Worm (Caenorhabditis elegans) whole organism, young adult: Measurements from ENCODE around the gene cdc-42.
A peak's percentile ranks its signal among the peaks of the same experiment; 100 is the strongest.

Experiments
- B0019.2 ChIP-seq: fragments of 200-800 bp; sonication (Bioruptor generic); conservative IDR thresholded peaks from 2 replicates; pipeline ENCODE4 v1.3.6; 2022; ENCODE audit warnings: missing genetic modification reagents, missing genetic modification characterization, missing compliant biosample characterization
- B0336.3 ChIP-seq: fragments of 200-800 bp; sonication (Bioruptor generic); IDR thresholded peaks from 2 replicates; pipeline ENCODE4 v1.3.6; 2022; ENCODE audit warnings: missing genetic modification characterization, missing compliant biosample characterization
- F23B12.7 ChIP-seq: sonication (generic microtip); optimal IDR thresholded peaks from 2 replicates; lab custom pipeline; 2017; ENCODE audit warnings: missing genetic modification characterization, mild to moderate bottlenecking, missing compliant biosample characterization, antibody characterized with exemption, moderate library complexity; ENCODE audit not compliant: insufficient read depth
- F37B4.10 ChIP-seq: fragments of 200-800 bp; sonication (Bioruptor generic); IDR thresholded peaks from 2 replicates; pipeline ENCODE4 v1.3.6; 2022; ENCODE audit warnings: missing genetic modification characterization, missing compliant biosample characterization
- F49E8.2 ChIP-seq: sonication (generic microtip); optimal IDR thresholded peaks from 3 replicates; lab custom pipeline; 2017; ENCODE audit warnings: missing genetic modification characterization, mild to moderate bottlenecking, missing compliant biosample characterization, antibody characterized with exemption, moderate library complexity; ENCODE audit not compliant: insufficient read depth
- F57C9.4 ChIP-seq: sonication (generic microtip); optimal IDR thresholded peaks from 2 replicates; lab custom pipeline; 2017; ENCODE audit warnings: mild to moderate bottlenecking, missing genetic modification characterization, missing compliant biosample characterization
- K12H6.12 ChIP-seq: fragments of 200-800 bp; sonication (Bioruptor generic); optimal IDR thresholded peaks from 2 replicates; lab custom pipeline; 2018; ENCODE audit warnings: mild to moderate bottlenecking, missing genetic modification characterization, missing compliant biosample characterization
- T07F8.4 ChIP-seq: sonication (generic microtip); optimal IDR thresholded peaks from 2 replicates; lab custom pipeline; 2016; ENCODE audit warnings: mild to moderate bottlenecking, missing genetic modification characterization, moderate library complexity, missing compliant biosample characterization
- Y53G8AR.9 ChIP-seq: fragments of 200-800 bp; sonication (Bioruptor generic); conservative IDR thresholded peaks from 2 replicates; pipeline ENCODE4 v1.3.6; 2022; ENCODE audit warnings: missing genetic modification reagents, missing genetic modification characterization, missing compliant biosample characterization
- Y56A3A.18 ChIP-seq: fragments of 200-800 bp; sonication (Bioruptor generic); IDR thresholded peaks from 2 replicates; pipeline ENCODE4 v1.3.6; 2022; ENCODE audit warnings: missing genetic modification reagents, missing genetic modification characterization, missing compliant biosample characterization
- Y67H2A.10 ChIP-seq: fragments of 200-800 bp; sonication (Bioruptor generic); conservative IDR thresholded peaks from 2 replicates; pipeline ENCODE4 v1.3.6; 2022; ENCODE audit warnings: missing genetic modification reagents, missing genetic modification characterization, missing compliant biosample characterization
- Y79H2A.3 ChIP-seq: fragments of 200-800 bp; sonication (Bioruptor generic); conservative IDR thresholded peaks from 2 replicates; pipeline ENCODE4 v1.3.6; 2022; ENCODE audit warnings: missing genetic modification reagents, missing genetic modification characterization, missing compliant biosample characterization
- ZK185.1 ChIP-seq: sonication (generic microtip); optimal IDR thresholded peaks from 2 replicates; lab custom pipeline; 2016; ENCODE audit warnings: mild to moderate bottlenecking, missing genetic modification characterization, missing compliant biosample characterization; ENCODE audit not compliant: poor library complexity, severe bottlenecking
- aptf-2 ChIP-seq: fragments of 200-800 bp; sonication (Bioruptor generic); conservative IDR thresholded peaks from 2 replicates; pipeline ENCODE4 v1.3.6; 2022; ENCODE audit warnings: missing genetic modification reagents, missing genetic modification characterization, missing compliant biosample characterization
- aptf-3 ChIP-seq: fragments of 200-800 bp; sonication (Bioruptor generic); IDR thresholded peaks from 2 replicates; pipeline ENCODE4 v1.3.6; 2022; ENCODE audit warnings: missing genetic modification characterization, missing compliant biosample characterization
- athp-1 ChIP-seq: sonication (generic microtip); optimal IDR thresholded peaks from 2 replicates; lab custom pipeline; 2017; ENCODE audit warnings: mild to moderate bottlenecking, missing genetic modification characterization, missing compliant biosample characterization
- bed-2 ChIP-seq: fragments of 200-800 bp; sonication (Bioruptor generic); IDR thresholded peaks from 2 replicates; pipeline ENCODE4 v1.3.6; 2022; ENCODE audit warnings: missing genetic modification reagents, missing genetic modification characterization, missing compliant biosample characterization
- die-1 ChIP-seq: sonication (generic microtip); optimal IDR thresholded peaks from 2 replicates; lab custom pipeline; 2016; ENCODE audit warnings: missing genotype, mild to moderate bottlenecking, missing genetic modification characterization, missing compliant biosample characterization
- efl-1 ChIP-seq: fragments of 150-350 bp; optimal IDR thresholded peaks from 2 replicates; lab custom pipeline; 2014; ENCODE audit warnings: missing biosample characterization, missing genetic modification reagents, missing genetic modification characterization
- ets-4 ChIP-seq: fragments of 200-800 bp; sonication (Bioruptor generic); optimal IDR thresholded peaks from 2 replicates; lab custom pipeline; 2018; ENCODE audit warnings: mild to moderate bottlenecking, missing genetic modification characterization, missing compliant biosample characterization
- hlh-26 ChIP-seq: fragments of 200-800 bp; sonication (Bioruptor generic); conservative IDR thresholded peaks from 2 replicates; pipeline ENCODE4 v1.3.6; 2022; ENCODE audit warnings: missing genetic modification reagents, missing genetic modification characterization, missing compliant biosample characterization
- hrde-1 ChIP-seq: sonication (generic microtip); optimal IDR thresholded peaks from 2 replicates; lab custom pipeline; 2016; ENCODE audit warnings: missing genetic modification characterization, mild to moderate bottlenecking, missing compliant biosample characterization, moderate library complexity, missing genotype, missing genetic modification reagents, borderline replicate concordance
- hsf-1 ChIP-seq: fragments of 200-800 bp; sonication (Bioruptor generic); IDR thresholded peaks from 2 replicates; pipeline ENCODE4 v1.3.6; 2022; ENCODE audit warnings: missing genetic modification reagents, missing genetic modification characterization, missing compliant biosample characterization
- let-526 ChIP-seq: fragments of 200-800 bp; sonication (Bioruptor generic); IDR thresholded peaks from 2 replicates; pipeline ENCODE4 v1.3.6; 2022; ENCODE audit warnings: missing genetic modification reagents, missing genetic modification characterization, missing compliant biosample characterization
- let-607 ChIP-seq, 2 experiments: fragments of 200-800 bp in 1 of 2; sonication (Bioruptor generic) in 1 of 2; sonication (generic microtip) in 1 of 2; optimal IDR thresholded peaks; 2 replicates each; lab custom pipeline; 2016 to 2018; ENCODE audit warnings: mild to moderate bottlenecking in 2 of 2, missing compliant biosample characterization in 2 of 2, missing genetic modification characterization in 2 of 2, moderate library complexity in 2 of 2, missing genotype in 1 of 2
- lin-54 ChIP-seq: fragments of 200-800 bp; sonication (Bioruptor generic); optimal IDR thresholded peaks from 2 replicates; lab custom pipeline; 2018; ENCODE audit warnings: mild to moderate bottlenecking, missing genetic modification characterization, missing compliant biosample characterization
- lir-1 ChIP-seq: fragments of 200-800 bp; sonication (Bioruptor generic); conservative IDR thresholded peaks from 2 replicates; pipeline ENCODE4 v1.3.6; 2022; ENCODE audit warnings: missing genetic modification reagents, missing genetic modification characterization, missing compliant biosample characterization
- lsy-27 ChIP-seq: sonication (generic microtip); optimal IDR thresholded peaks from 2 replicates; lab custom pipeline; 2017; ENCODE audit warnings: missing genetic modification characterization, mild to moderate bottlenecking, missing compliant biosample characterization, antibody characterized with exemption, missing genotype, borderline replicate concordance; ENCODE audit not compliant: insufficient read depth
- madf-3 ChIP-seq: fragments of 200-800 bp; sonication (Bioruptor generic); IDR thresholded peaks from 2 replicates; pipeline ENCODE4 v1.3.6; 2022; ENCODE audit warnings: missing genetic modification reagents, missing genetic modification characterization, missing compliant biosample characterization
- madf-6 ChIP-seq: fragments of 200-800 bp; sonication (Bioruptor generic); IDR thresholded peaks from 2 replicates; pipeline ENCODE4 v1.3.6; 2022; ENCODE audit warnings: missing genetic modification reagents, missing genetic modification characterization, missing compliant biosample characterization
- mcd-1 ChIP-seq: fragments of 200-800 bp; sonication (Bioruptor generic); IDR thresholded peaks from 2 replicates; pipeline ENCODE4 v1.3.6; 2022; ENCODE audit warnings: missing genetic modification reagents, missing genetic modification characterization, missing compliant biosample characterization
- mxl-1 ChIP-seq: sonication (generic microtip); optimal IDR thresholded peaks from 2 replicates; lab custom pipeline; 2016; ENCODE audit warnings: missing genetic modification characterization, missing compliant biosample characterization
- nhr-120 ChIP-seq: fragments of 200-800 bp; sonication (Bioruptor generic); IDR thresholded peaks from 2 replicates; pipeline ENCODE4 v1.3.6; 2022; ENCODE audit warnings: missing genetic modification characterization, missing compliant biosample characterization
- pbrm-1 ChIP-seq: fragments of 200-800 bp; sonication (Bioruptor generic); IDR thresholded peaks from 2 replicates; pipeline ENCODE4 v1.3.6; 2022; ENCODE audit warnings: missing genetic modification reagents, missing genetic modification characterization, missing compliant biosample characterization
- repo-1 ChIP-seq: sonication (generic microtip); optimal IDR thresholded peaks from 2 replicates; lab custom pipeline; 2017; ENCODE audit warnings: mild to moderate bottlenecking, missing genetic modification characterization, missing compliant biosample characterization
- rpc-1 ChIP-seq, 2 experiments: fragments of 150-350 bp in 1 of 2; sonication (generic microtip) in 1 of 2; optimal IDR thresholded peaks; 2 replicates each; lab custom pipeline; 2014 to 2018; ENCODE audit warnings: missing biosample characterization in 1 of 2, missing genetic modification characterization in 1 of 2, missing genetic modification reagents in 1 of 2, missing genotype in 1 of 2
- snpc-1.1 ChIP-seq: sonication (generic microtip); optimal IDR thresholded peaks from 2 replicates; lab custom pipeline; 2017; ENCODE audit warnings: missing genetic modification characterization, mild to moderate bottlenecking, missing compliant biosample characterization, antibody characterized with exemption, moderate library complexity, missing genotype, missing genetic modification reagents; ENCODE audit not compliant: insufficient read depth
- snpc-1.3 ChIP-seq: sonication (generic microtip); optimal IDR thresholded peaks from 2 replicates; lab custom pipeline; 2017; ENCODE audit warnings: missing genetic modification characterization, mild to moderate bottlenecking, missing compliant biosample characterization, antibody characterized with exemption, moderate library complexity, missing genotype, missing genetic modification reagents; ENCODE audit not compliant: insufficient read depth
- sptf-2 ChIP-seq: fragments of 200-800 bp; sonication (Bioruptor generic); optimal IDR thresholded peaks from 2 replicates; lab custom pipeline; 2018; ENCODE audit warnings: mild to moderate bottlenecking, missing genetic modification characterization, missing compliant biosample characterization
- tbp1 ChIP-seq: fragments of 200-800 bp; sonication (Bioruptor generic); optimal IDR thresholded peaks from 2 replicates; lab custom pipeline; 2018; ENCODE audit warnings: mild to moderate bottlenecking, missing genetic modification characterization, missing compliant biosample characterization
- zim-3 ChIP-seq: sonication (generic microtip); optimal IDR thresholded peaks from 2 replicates; lab custom pipeline; 2017; ENCODE audit warnings: mild to moderate bottlenecking, missing genetic modification characterization, moderate library complexity, missing compliant biosample characterization
- ztf-22 ChIP-seq: fragments of 200-800 bp; sonication (Bioruptor generic); optimal IDR thresholded peaks from 2 replicates; lab custom pipeline; 2018; ENCODE audit warnings: mild to moderate bottlenecking, missing genetic modification characterization, moderate library complexity, missing compliant biosample characterization
- ztf-28 ChIP-seq: fragments of 200-800 bp; sonication (Bioruptor generic); IDR thresholded peaks from 2 replicates; pipeline ENCODE4 v1.3.6; 2022; ENCODE audit warnings: missing genetic modification reagents, missing genetic modification characterization, missing compliant biosample characterization
- ztf-3 ChIP-seq: fragments of 200-800 bp; sonication (Bioruptor generic); optimal IDR thresholded peaks from 2 replicates; lab custom pipeline; 2018; ENCODE audit warnings: mild to moderate bottlenecking, missing genetic modification characterization, missing compliant biosample characterization
- ztf-6 ChIP-seq: fragments of 200-800 bp; sonication (Bioruptor generic); IDR thresholded peaks from 2 replicates; pipeline ENCODE4 v1.3.6; 2022; ENCODE audit warnings: missing genetic modification reagents, missing genetic modification characterization, missing compliant biosample characterization

Gene cdc-42

DNA sequence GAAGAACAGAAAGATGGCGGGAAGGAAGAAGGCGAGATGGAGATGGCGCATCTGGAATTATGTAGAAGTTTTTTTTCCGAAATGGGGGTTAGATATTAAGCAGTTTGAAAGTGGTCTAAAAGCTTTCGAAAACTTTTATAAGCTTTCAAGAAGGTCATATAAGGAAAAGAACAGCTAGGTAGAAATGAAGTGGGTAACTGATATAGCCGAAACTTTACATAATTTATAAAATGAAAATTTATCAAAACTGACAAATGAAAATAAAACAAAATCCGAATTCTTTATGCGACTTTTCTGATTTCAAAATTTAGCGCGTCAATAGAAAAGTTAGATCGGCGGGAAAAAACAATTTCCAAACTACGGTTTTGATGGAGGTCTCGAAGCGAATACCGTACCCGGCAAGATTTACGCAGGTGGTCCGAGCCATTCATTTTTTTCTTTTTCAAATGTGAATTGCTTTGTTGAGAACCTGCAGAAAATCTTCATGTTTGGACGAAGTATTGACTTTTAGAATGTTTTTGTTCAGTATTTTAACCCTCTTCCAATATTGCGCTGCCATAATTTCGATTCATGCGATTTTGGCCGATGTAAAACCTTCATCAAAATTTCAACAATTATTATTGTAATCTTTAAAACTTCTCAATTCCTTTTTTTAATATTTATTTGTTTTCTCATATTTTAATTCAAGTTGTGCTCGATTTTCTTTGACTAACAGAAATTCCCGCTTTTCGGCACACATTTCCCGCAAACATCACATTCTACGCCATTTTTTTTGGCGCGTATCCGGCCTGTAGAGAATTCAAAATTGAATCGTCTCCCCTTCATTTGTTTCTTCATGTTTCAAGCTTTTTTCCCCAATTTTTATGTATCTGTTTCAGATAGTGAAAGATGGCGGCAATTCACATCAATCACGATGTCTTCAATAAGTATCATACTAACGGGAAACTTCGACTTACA, 47.7 kb downstream of the cdc-42 start, which contains the start of the genes F18A1.7 and rpa-1 (continued):
- TF ChIP-seq lir-1 (GFP tag; lab: Robert Waterston, UW) (no peak), hrde-1 (tag; lab: Kevin White, UChicago) (no peak), F49E8.2 (peak; percentile 79), ztf-28 (GFP tag; lab: Robert Waterston, UW) (no peak), ztf-3 (no peak), ztf-6 (GFP tag; lab: Robert Waterston, UW) (no peak), repo-1 (tag; lab: Kevin White, UChicago) (no peak), hsf-1 (peak; percentile 82), mxl-1 (tag; lab: Kevin White, UChicago) (no peak), B0019.2 (GFP tag; lab: Robert Waterston, UW) (peak; percentile 58), hlh-26 (GFP tag; lab: Robert Waterston, UW) (no peak), F37B4.10 (GFP tag; lab: Robert Waterston, UW) (no peak), lsy-27 (tag; lab: Kevin White, UChicago) (no peak), lin-54 (GFP tag; lab: Kevin White, UChicago) (peak; percentile 85), snpc-1.1 (tag; lab: Kevin White, UChicago) (no peak), die-1 (tag; lab: Kevin White, UChicago) (no peak), rpc-1 (optimal IDR thresholded peaks at IDR 0.05; lab: Kevin White, UChicago) (no peak), rpc-1 (tag; optimal IDR thresholded peaks at IDR 0.05; lab: Kevin White, UChicago) (no peak), Y79H2A.3 (no peak), madf-6 (GFP tag; lab: Robert Waterston, UW) (peak; percentile 98), bed-2 (no peak), ets-4 (GFP tag; lab: Kevin White, UChicago) (no peak), athp-1 (peak; percentile 16), Y53G8AR.9 (GFP tag; lab: Robert Waterston, UW) (peak; percentile 67), F57C9.4 (no peak), tbp1 (GFP tag; lab: Kevin White, UChicago) (peak; percentile 33), T07F8.4 (tag; lab: Kevin White, UChicago) (no peak), snpc-1.3 (tag; lab: Kevin White, UChicago) (peak; percentile 63), K12H6.12 (tag; lab: Kevin White, UChicago) (no peak), mcd-1 (GFP tag; lab: Robert Waterston, UW) (peak; percentile 48), zim-3 (tag; lab: Kevin White, UChicago) (no peak), efl-1 (GFP tag; lab: Kevin White, UChicago) (peak; percentile 97), ztf-22 (GFP tag; lab: Kevin White, UChicago) (no peak), madf-3 (peak; percentile 80), F23B12.7 (tag; lab: Kevin White, UChicago) (no peak), nhr-120 (GFP tag; lab: Robert Waterston, UW) (no peak), aptf-2 (GFP tag; lab: Robert Waterston, UW) (no peak), Y56A3A.18 (no peak), B0336.3 (GFP tag; lab: Robert Waterston, UW) (peak; percentile 71), let-526 (no peak), pbrm-1 (GFP tag; lab: Robert Waterston, UW) (peak; percentile 43; the same call in 1 of the 2 replicates), sptf-2 (GFP tag; lab: Kevin White, UChicago) (no peak), ZK185.1 (tag; lab: Kevin White, UChicago) (no peak), aptf-3 (GFP tag; lab: Robert Waterston, UW) (no peak), Y67H2A.10 (no peak), let-607 (tag; optimal IDR thresholded peaks at IDR 0.05; lab: Kevin White, UChicago) (no peak)
